Worm (Caenorhabditis elegans): Measurements from ENCODE around the gene coh-4.

DNA sequence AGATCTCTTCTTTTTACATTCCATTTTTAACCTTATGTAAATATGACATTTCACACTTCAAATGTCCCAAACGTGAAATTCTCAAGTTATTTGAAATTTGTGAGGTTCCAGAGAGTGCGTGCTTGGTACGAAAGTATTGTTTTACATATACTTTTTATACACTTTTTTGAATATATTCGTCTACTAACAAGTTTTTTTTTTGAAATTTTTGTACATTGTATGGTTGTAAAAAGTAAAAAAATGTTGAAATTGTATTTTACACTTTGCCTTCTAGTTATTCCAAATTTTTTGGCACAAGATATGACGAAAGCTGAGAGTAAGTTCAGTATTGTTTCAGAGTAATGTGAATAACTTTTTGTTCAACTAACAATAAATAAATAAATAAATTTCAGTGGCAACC lies 40.7 kb downstream of the coh-4 start, which contains the start of gene lgc-1:
- TF ChIP-seq W03F9.2 (tag; optimal IDR thresholded peaks at IDR 0.05) (no peak), him-1 (tag; optimal IDR thresholded peaks at IDR 0.05) (no peak)
